Worm (Caenorhabditis elegans): ENCODE results near the gene smf-2.

The smf-2 gene

DNA sequence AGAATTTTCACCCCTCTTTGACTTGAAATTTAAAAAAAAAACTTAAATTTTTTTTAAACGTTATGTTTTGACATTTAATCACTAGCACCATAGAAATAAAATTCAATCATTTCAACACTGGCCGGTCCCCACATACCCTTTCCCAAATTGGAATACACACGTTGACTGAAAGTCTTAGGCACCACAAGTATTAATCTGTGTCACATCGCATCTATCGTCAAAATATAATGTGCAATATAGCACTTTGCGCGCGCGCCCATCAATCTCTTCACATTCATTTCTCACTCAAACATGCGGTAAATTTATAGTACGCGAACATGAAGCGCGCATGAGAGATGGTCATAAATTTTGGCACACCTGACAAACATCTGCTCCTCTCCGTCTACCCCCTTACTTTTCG, 31.1 kb downstream of the smf-2 start:
- no peak for TF ChIP-seq nhr-11 (tag; optimal IDR thresholded peaks at IDR 0.05)
- peak; percentile 52 for TF ChIP-seq lin-39 (tag; optimal IDR thresholded peaks at IDR 0.05)

ce11 chrX:6682683-6683082, 35.8 kb downstream of the smf-2 start, which contains the start of gene F38B6.8:
TSS of gene F38B6.8 (minus strand) at chrX:6682783.
- TF ChIP-seq elt-2 (tag; optimal IDR thresholded peaks at IDR 0.05): no peak
- TF ChIP-seq nhr-67 (tag; optimal IDR thresholded peaks at IDR 0.05): no peak
- no peak for TF ChIP-seq fkh-10 (GFP tag; optimal IDR thresholded peaks at IDR 0.05)
- TF ChIP-seq pqm-1 (tag; optimal IDR thresholded peaks at IDR 0.05): no peak
- no peak for TF ChIP-seq nhr-25 (tag; optimal IDR thresholded peaks at IDR 0.05)
- no peak for TF ChIP-seq zag-1 (tag; optimal IDR thresholded peaks at IDR 0.05)
- no peak for TF ChIP-seq nhr-77 (tag; optimal IDR thresholded peaks at IDR 0.05)
- no peak for TF ChIP-seq R02D3.7 (tag; optimal IDR thresholded peaks at IDR 0.05)
- no peak for TF ChIP-seq elt-1 (tag; optimal IDR thresholded peaks at IDR 0.05)
- TF ChIP-seq mml-1 (tag; optimal IDR thresholded peaks at IDR 0.05): no peak
- TF ChIP-seq snpc-4 (tag; optimal IDR thresholded peaks at IDR 0.05): no peak
- TF ChIP-seq daf-12 (tag; optimal IDR thresholded peaks at IDR 0.05): no peak
- no peak for TF ChIP-seq ceh-82 (tag; optimal IDR thresholded peaks at IDR 0.05)
- TF ChIP-seq nhr-237 (tag; optimal IDR thresholded peaks at IDR 0.05): no peak
- no peak for TF ChIP-seq ceh-28 (tag; optimal IDR thresholded peaks at IDR 0.05)
- TF ChIP-seq nhr-23 (tag; optimal IDR thresholded peaks at IDR 0.05): no peak
- no peak for TF ChIP-seq pha-4 (tag; optimal IDR thresholded peaks at IDR 0.05)
- TF ChIP-seq unc-39 (tag; optimal IDR thresholded peaks at IDR 0.05): no peak
- no peak for TF ChIP-seq tbx-2 (tag; optimal IDR thresholded peaks at IDR 0.05)
- no peak for TF ChIP-seq egl-27 (tag; optimal IDR thresholded peaks at IDR 0.05)

DNA sequence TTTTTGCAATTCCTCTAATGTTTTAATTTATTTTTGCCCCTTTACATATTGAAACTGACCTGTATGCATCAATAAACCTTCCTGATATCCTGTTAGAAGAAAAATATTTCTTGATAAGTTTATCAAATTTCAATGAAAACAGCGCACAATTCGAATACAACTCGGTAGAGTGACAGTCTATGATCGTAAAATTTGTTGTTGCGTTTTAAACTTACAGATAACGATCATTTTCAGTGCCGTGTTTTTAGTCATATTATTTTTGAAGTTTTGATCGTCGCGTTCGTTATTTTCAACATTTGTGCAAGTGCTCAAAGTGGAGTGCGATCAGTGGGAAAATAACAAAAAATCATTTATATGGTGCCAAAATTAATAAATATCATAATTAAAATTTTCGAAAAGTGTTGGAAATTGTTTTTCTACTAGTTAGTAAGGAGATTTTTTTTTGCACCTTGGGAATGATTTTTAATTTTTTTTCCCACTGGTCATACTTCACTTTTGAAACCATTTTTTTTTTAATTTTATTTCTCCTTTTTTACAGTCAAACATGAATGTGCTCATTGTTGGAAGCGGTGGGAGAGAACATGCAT, 44.1 kb downstream of the smf-2 start, which contains the start of gene F38B6.4:
Gene F38B6.4 (plus strand): TSS at position 537 of the 587 bp plus-strand sequence.
- TF ChIP-seq nfya-1 (tag; optimal IDR thresholded peaks at IDR 0.05; ENCODE audit: insufficient read depth) (no peak), pqm-1 (tag; optimal IDR thresholded peaks at IDR 0.05) (peak; percentile 55), elt-2 (tag; optimal IDR thresholded peaks at IDR 0.05) (peak; percentile 73), pha-4 (tag; optimal IDR thresholded peaks at IDR 0.05) (peak; percentile 4)

ce11 chrX:6672519-6672918, 46.0 kb downstream of the smf-2 start, which contains the start of gene col-172:
TSS of gene col-172 (plus strand) at chrX:6672819.
- TF ChIP-seq mdl-1 (tag; optimal IDR thresholded peaks at IDR 0.05) (no peak), jun-1 (tag; optimal IDR thresholded peaks at IDR 0.05) (no peak), nhr-23 (tag; optimal IDR thresholded peaks at IDR 0.05) (peak; percentile 7), daf-12 (tag; optimal IDR thresholded peaks at IDR 0.05) (no peak)

DNA sequence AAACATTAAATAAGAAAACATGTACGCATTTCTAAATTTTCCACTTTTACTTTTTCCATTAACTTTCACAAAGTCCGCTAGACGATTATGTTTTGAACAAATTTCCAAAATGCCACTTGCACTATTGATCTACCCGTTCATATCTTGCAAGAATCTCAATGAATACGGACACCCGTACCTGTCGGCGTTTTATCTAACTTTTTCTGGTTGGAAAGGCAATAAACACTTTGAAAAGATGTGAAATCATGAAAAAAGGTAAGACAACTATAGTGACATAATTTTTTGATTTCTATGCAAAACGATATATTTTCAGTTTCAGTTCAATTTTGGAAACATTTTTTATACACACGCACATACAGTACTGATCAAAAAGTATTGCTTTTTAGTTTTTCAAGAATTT, 46.8 kb downstream of the smf-2 start:
- TF ChIP-seq elt-1 (tag; optimal IDR thresholded peaks at IDR 0.05) (peak; percentile 69), ceh-82 (tag; optimal IDR thresholded peaks at IDR 0.05) (no peak), ztf-4 (tag; optimal IDR thresholded peaks at IDR 0.05) (no peak), egl-27 (tag; optimal IDR thresholded peaks at IDR 0.05) (no peak), nhr-23 (tag; optimal IDR thresholded peaks at IDR 0.05) (peak; percentile 27), egl-5 (tag; optimal IDR thresholded peaks at IDR 0.05) (no peak)

DNA sequence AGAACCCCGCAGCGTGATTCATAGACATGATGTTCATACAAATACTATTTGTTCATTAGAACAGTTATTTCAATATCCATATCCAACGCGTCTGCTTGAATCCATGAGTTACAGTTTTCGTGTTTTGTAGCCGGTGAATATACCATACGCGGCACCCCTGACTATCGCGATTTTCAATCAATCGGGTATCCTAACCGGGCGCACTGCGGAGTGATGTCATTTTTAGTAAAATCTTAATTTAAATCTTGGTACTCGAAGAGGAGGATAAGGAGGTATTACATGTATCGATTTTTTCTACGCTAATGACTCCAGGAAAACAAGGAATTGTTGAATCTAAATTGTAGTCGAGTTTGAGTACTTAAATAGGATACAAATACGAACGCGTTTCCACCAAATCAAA, 49.1 kb downstream of the smf-2 start:
- TF ChIP-seq fos-1 (tag; optimal IDR thresholded peaks at IDR 0.05) (no peak), lin-15B (tag; optimal IDR thresholded peaks at IDR 0.05) (no peak), elt-1 (tag; optimal IDR thresholded peaks at IDR 0.05) (peak; percentile 22), nfya-1 (tag; optimal IDR thresholded peaks at IDR 0.05; ENCODE audit: insufficient read depth) (no peak), nhr-237 (tag; optimal IDR thresholded peaks at IDR 0.05) (no peak)

DNA sequence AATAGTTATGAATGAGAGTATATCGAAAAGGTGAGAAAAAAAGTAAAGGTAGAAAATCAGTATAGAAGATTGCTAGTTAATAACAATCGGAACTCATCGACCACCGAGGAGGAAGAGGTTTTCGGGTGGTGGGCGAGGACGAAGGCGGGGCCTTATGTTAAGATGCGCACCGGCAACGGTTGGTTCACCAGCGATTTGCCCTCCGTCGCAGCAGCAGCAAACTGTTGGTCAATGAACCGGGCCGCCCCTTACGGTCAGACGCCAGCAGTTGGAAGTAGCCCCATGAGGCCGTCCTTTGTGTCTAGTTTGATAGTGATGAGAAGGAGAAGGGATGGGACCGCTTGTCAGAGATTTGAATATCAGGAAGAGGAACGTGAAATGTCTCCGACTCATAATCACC, 49.6 kb downstream of the smf-2 start, which contains the start of gene nhr-137:
Gene nhr-137 (minus strand): TSS at position 101 of the 400 bp plus-strand sequence.
- TF ChIP-seq fos-1 (tag; optimal IDR thresholded peaks at IDR 0.05) (no peak), ama-1 (optimal IDR thresholded peaks at IDR 0.05) (no peak), nhr-25 (tag; optimal IDR thresholded peaks at IDR 0.05) (no peak), eor-1 (tag; optimal IDR thresholded peaks at IDR 0.05) (no peak), pqm-1 (tag; optimal IDR thresholded peaks at IDR 0.05) (no peak), egl-5 (tag; optimal IDR thresholded peaks at IDR 0.05) (no peak), mml-1 (tag; optimal IDR thresholded peaks at IDR 0.05) (no peak), nhr-23 (tag; optimal IDR thresholded peaks at IDR 0.05) (no peak), ceh-28 (tag; optimal IDR thresholded peaks at IDR 0.05) (no peak), ceh-82 (tag; optimal IDR thresholded peaks at IDR 0.05) (no peak), tbx-2 (tag; optimal IDR thresholded peaks at IDR 0.05) (no peak), zag-1 (tag; optimal IDR thresholded peaks at IDR 0.05) (no peak), snpc-4 (tag; optimal IDR thresholded peaks at IDR 0.05) (no peak), nhr-67 (tag; optimal IDR thresholded peaks at IDR 0.05) (no peak), nhr-11 (tag; optimal IDR thresholded peaks at IDR 0.05) (no peak), jun-1 (tag; optimal IDR thresholded peaks at IDR 0.05) (no peak), pha-4 (tag; optimal IDR thresholded peaks at IDR 0.05) (no peak), egl-27 (tag; optimal IDR thresholded peaks at IDR 0.05) (no peak), hmg-11 (tag; optimal IDR thresholded peaks at IDR 0.05) (no peak)
